Worm (Caenorhabditis elegans) whole organism, L1 larva: Measurements from ENCODE around the gene nlp-46.

Source experiments
- C04F5.9 ChIP-seq: sonication (generic microtip); optimal IDR thresholded peaks from 2 replicates; lab custom pipeline; 2016; ENCODE audit warnings: missing genetic modification characterization, missing compliant biosample characterization
- C34B4.2 ChIP-seq: sonication (generic microtip); optimal IDR thresholded peaks from 2 replicates; lab custom pipeline; 2017; ENCODE audit warnings: mild to moderate bottlenecking, missing genetic modification characterization, missing compliant biosample characterization
- Y116A8C.19 ChIP-seq: sonication (generic microtip); optimal IDR thresholded peaks from 2 replicates; lab custom pipeline; 2016; ENCODE audit warnings: missing compliant biosample characterization, missing genetic modification characterization, borderline replicate concordance
- aha-1 ChIP-seq: fragments of 150-350 bp; optimal IDR thresholded peaks from 2 replicates; lab custom pipeline; 2014; ENCODE audit warnings: missing biosample characterization, missing genetic modification characterization
- aly-2 ChIP-seq: fragments of 150-350 bp; optimal IDR thresholded peaks from 2 replicates; lab custom pipeline; 2014; ENCODE audit warnings: missing biosample characterization, missing genetic modification characterization
- ama-1 ChIP-seq: fragments of 150-350 bp; optimal IDR thresholded peaks from 2 replicates; lab custom pipeline; 2014
- blmp-1 ChIP-seq: fragments of 150-350 bp; optimal IDR thresholded peaks from 2 replicates; lab custom pipeline; 2014; ENCODE audit warnings: missing biosample characterization, missing genetic modification characterization
- ceh-82 ChIP-seq, 3 experiments: fragments of 150-350 bp in 1 of 3; sonication (generic microtip) in 2 of 3; optimal IDR thresholded peaks; 2 replicates each; lab custom pipeline; 2014 to 2017; ENCODE audit warnings: missing biosample characterization in 3 of 3, missing genetic modification characterization in 3 of 3
- ceh-90 ChIP-seq: sonication (generic microtip); optimal IDR thresholded peaks from 2 replicates; lab custom pipeline; 2016; ENCODE audit warnings: missing genetic modification characterization, missing compliant biosample characterization
- ces-1 ChIP-seq: fragments of 150-350 bp; optimal IDR thresholded peaks from 2 replicates; lab custom pipeline; 2014; ENCODE audit warnings: missing biosample characterization, missing genetic modification reagents, missing genetic modification characterization
- dpl-1 ChIP-seq, 3 experiments: fragments of 150-350 bp in 2 of 3; sonication (generic microtip) in 1 of 3; optimal IDR thresholded peaks; 2 replicates each; lab custom pipeline; 2014 to 2017; ENCODE audit warnings: missing biosample characterization in 3 of 3, missing genetic modification characterization in 3 of 3, missing genetic modification reagents in 3 of 3
- dsc-1 ChIP-seq: sonication (generic microtip); optimal IDR thresholded peaks from 2 replicates; lab custom pipeline; 2016; ENCODE audit warnings: mild to moderate bottlenecking, missing genetic modification characterization, missing compliant biosample characterization
- efl-1 ChIP-seq, 4 experiments: fragments of 150-350 bp; optimal IDR thresholded peaks in 3 of 4; peaks in 1 of 4; 1 replicate in 1 of 4; 2 replicates in 3 of 4; lab custom pipeline; 2014; ENCODE audit warnings: missing biosample characterization in 2 of 4, missing genetic modification characterization in 2 of 4, missing genetic modification reagents in 2 of 4
- efl-3 ChIP-seq: fragments of 200-800 bp; sonication (Bioruptor generic); optimal IDR thresholded peaks from 2 replicates; lab custom pipeline; 2018; ENCODE audit warnings: mild to moderate bottlenecking, missing genetic modification characterization, missing compliant biosample characterization
- egl-13 ChIP-seq: sonication (generic microtip); optimal IDR thresholded peaks from 2 replicates; lab custom pipeline; 2016; ENCODE audit warnings: missing genotype, missing genetic modification reagents, missing genetic modification characterization, missing compliant biosample characterization
- egl-27 ChIP-seq, 2 experiments: fragments of 150-350 bp in 1 of 2; sonication (generic microtip); optimal IDR thresholded peaks; 3 replicates each; lab custom pipeline; 2017 to 2018; ENCODE audit warnings: missing biosample characterization in 2 of 2, missing genetic modification characterization in 2 of 2, missing genetic modification reagents in 2 of 2
- elt-3 ChIP-seq, 6 experiments: fragments of 150-350 bp in 1 of 6; sonication (generic microtip); optimal IDR thresholded peaks; 2 replicates each; lab custom pipeline; 2017 to 2018; ENCODE audit warnings: missing biosample characterization in 6 of 6, missing genetic modification characterization in 6 of 6, inconsistent platforms in 1 of 6
- fkh-4 ChIP-seq: sonication (generic microtip); optimal IDR thresholded peaks from 2 replicates; lab custom pipeline; 2016; ENCODE audit warnings: missing compliant biosample characterization, missing genetic modification characterization, borderline replicate concordance
- fos-1 ChIP-seq: fragments of 150-350 bp; optimal IDR thresholded peaks from 2 replicates; lab custom pipeline; 2014; ENCODE audit warnings: missing biosample characterization, missing genetic modification characterization
- hlh-17 ChIP-seq: fragments of 200-800 bp; sonication (Bioruptor generic); optimal IDR thresholded peaks from 2 replicates; lab custom pipeline; 2018; ENCODE audit warnings: missing genetic modification characterization, mild to moderate bottlenecking, missing compliant biosample characterization, moderate library complexity, borderline replicate concordance
- hpl-2 ChIP-seq: fragments of 150-350 bp; optimal IDR thresholded peaks from 2 replicates; lab custom pipeline; 2014; ENCODE audit warnings: missing biosample characterization, missing genetic modification reagents, missing genetic modification characterization
- isw-1 ChIP-seq: fragments of 200-800 bp; sonication (Bioruptor generic); IDR thresholded peaks from 2 replicates; pipeline ENCODE4 v1.3.6; 2022; ENCODE audit warnings: missing genetic modification characterization, missing compliant biosample characterization
- jun-1 ChIP-seq: fragments of 150-350 bp; optimal IDR thresholded peaks from 2 replicates; lab custom pipeline; 2014; ENCODE audit warnings: missing biosample characterization, missing genetic modification reagents, missing genetic modification characterization
- lin-13 ChIP-seq: fragments of 150-350 bp; optimal IDR thresholded peaks from 2 replicates; lab custom pipeline; 2014; ENCODE audit warnings: missing biosample characterization, missing genetic modification reagents, missing genetic modification characterization
- lin-14 ChIP-seq: fragments of 200-800 bp; sonication (Bioruptor generic); optimal IDR thresholded peaks from 2 replicates; lab custom pipeline; 2018; ENCODE audit warnings: mild to moderate bottlenecking, missing genetic modification characterization, moderate library complexity, missing compliant biosample characterization
- lin-15B ChIP-seq: fragments of 150-350 bp; sonication (generic microtip); optimal IDR thresholded peaks from 3 replicates; lab custom pipeline; 2014; ENCODE audit warnings: missing biosample characterization, missing genetic modification characterization
- lin-39 ChIP-seq: fragments of 150-350 bp; optimal IDR thresholded peaks from 2 replicates; lab custom pipeline; 2014; ENCODE audit warnings: missing biosample characterization, missing genetic modification reagents, missing genetic modification characterization
- mab-9 ChIP-seq: fragments of 200-800 bp; sonication (Bioruptor generic); IDR thresholded peaks from 2 replicates; pipeline ENCODE4 v1.3.6; 2022; ENCODE audit warnings: missing genetic modification reagents, missing genetic modification characterization, missing compliant biosample characterization
- mdl-1 ChIP-seq, 2 experiments: fragments of 150-350 bp; optimal IDR thresholded peaks; 2 replicates each; lab custom pipeline; 2014 to 2017; ENCODE audit warnings: missing biosample characterization in 2 of 2, missing genetic modification characterization in 2 of 2, inconsistent platforms in 1 of 2
- nhr-11 ChIP-seq: fragments of 150-350 bp; optimal IDR thresholded peaks from 2 replicates; lab custom pipeline; 2014; ENCODE audit warnings: missing biosample characterization, missing genetic modification characterization
- nhr-19 ChIP-seq: fragments of 200-800 bp; sonication (Bioruptor generic); conservative IDR thresholded peaks from 2 replicates; pipeline ENCODE4 v1.3.6; 2022; ENCODE audit warnings: missing genetic modification characterization, missing compliant biosample characterization
- nhr-20 ChIP-seq: sonication (generic microtip); optimal IDR thresholded peaks from 2 replicates; lab custom pipeline; 2016; ENCODE audit warnings: mild to moderate bottlenecking, missing genetic modification characterization, missing compliant biosample characterization
- nhr-28 ChIP-seq: fragments of 150-350 bp; optimal IDR thresholded peaks from 2 replicates; lab custom pipeline; 2014; ENCODE audit warnings: missing biosample characterization, missing genetic modification characterization
- nhr-71 ChIP-seq: sonication (generic microtip); optimal IDR thresholded peaks from 2 replicates; lab custom pipeline; 2016; ENCODE audit warnings: mild to moderate bottlenecking, missing genetic modification characterization, moderate library complexity, missing compliant biosample characterization
- nhr-76 ChIP-seq: sonication (generic microtip); optimal IDR thresholded peaks from 2 replicates; lab custom pipeline; 2017; ENCODE audit warnings: missing biosample characterization, missing genetic modification characterization
- nhr-77 ChIP-seq: fragments of 150-350 bp; optimal IDR thresholded peaks from 2 replicates; lab custom pipeline; 2014; ENCODE audit warnings: missing biosample characterization, missing genetic modification characterization
- pag-3 ChIP-seq: sonication (generic microtip); optimal IDR thresholded peaks from 2 replicates; lab custom pipeline; 2017; ENCODE audit warnings: missing genetic modification characterization, mild to moderate bottlenecking, missing compliant biosample characterization, antibody characterized with exemption, borderline replicate concordance; ENCODE audit not compliant: insufficient read depth
- pax-3 ChIP-seq: fragments of 200-800 bp; sonication (Bioruptor generic); optimal IDR thresholded peaks from 2 replicates; lab custom pipeline; 2018; ENCODE audit warnings: mild to moderate bottlenecking, missing genetic modification characterization, moderate library complexity, missing compliant biosample characterization
- pqm-1 ChIP-seq: sonication (generic microtip); optimal IDR thresholded peaks from 3 replicates; lab custom pipeline; 2017; ENCODE audit warnings: missing biosample characterization, missing genetic modification characterization
- rnt-1 ChIP-seq: sonication (generic microtip); optimal IDR thresholded peaks from 2 replicates; lab custom pipeline; 2016; ENCODE audit warnings: mild to moderate bottlenecking, missing genetic modification characterization, moderate library complexity, missing compliant biosample characterization
- sptf-1 ChIP-seq: fragments of 150-350 bp; optimal IDR thresholded peaks from 2 replicates; lab custom pipeline; 2014; ENCODE audit warnings: missing biosample characterization, missing genetic modification characterization
- sup-37 ChIP-seq: fragments of 200-800 bp; sonication (Bioruptor generic); optimal IDR thresholded peaks from 2 replicates; lab custom pipeline; 2018; ENCODE audit warnings: mild to moderate bottlenecking, missing genetic modification characterization, missing compliant biosample characterization
- tlp-1 ChIP-seq: fragments of 150-350 bp; optimal IDR thresholded peaks from 2 replicates; lab custom pipeline; 2014; ENCODE audit warnings: missing biosample characterization, missing genetic modification characterization
- unc-30 ChIP-seq: sonication (generic microtip); optimal IDR thresholded peaks from 2 replicates; lab custom pipeline; 2017; ENCODE audit warnings: missing biosample characterization, missing genetic modification characterization
- unc-62 ChIP-seq: fragments of 150-350 bp; optimal IDR thresholded peaks from 2 replicates; lab custom pipeline; 2014; ENCODE audit warnings: missing biosample characterization, missing genetic modification reagents, missing genetic modification characterization
- unc-98 ChIP-seq: fragments of 200-800 bp; sonication (Bioruptor generic); IDR thresholded peaks from 2 replicates; pipeline ENCODE4 v1.3.6; 2022; ENCODE audit warnings: missing genetic modification characterization, missing compliant biosample characterization
- vab-15 ChIP-seq: sonication (generic microtip); optimal IDR thresholded peaks from 2 replicates; lab custom pipeline; 2017; ENCODE audit warnings: missing genotype, mild to moderate bottlenecking, missing genetic modification characterization, missing compliant biosample characterization
- zag-1 ChIP-seq: fragments of 150-350 bp; optimal IDR thresholded peaks from 2 replicates; lab custom pipeline; 2014; ENCODE audit warnings: missing biosample characterization, missing genetic modification characterization
- zip-4 ChIP-seq: fragments of 200-800 bp; sonication (Bioruptor generic); optimal IDR thresholded peaks from 2 replicates; lab custom pipeline; 2018; ENCODE audit warnings: mild to moderate bottlenecking, missing genetic modification characterization, moderate library complexity, missing compliant biosample characterization
- ztf-11 ChIP-seq, 2 experiments: sonication (generic microtip); optimal IDR thresholded peaks; 2 replicates each; lab custom pipeline; 2016 to 2017; ENCODE audit warnings: missing genetic modification characterization in 2 of 2, missing biosample characterization in 1 of 2, missing compliant biosample characterization in 1 of 2

The nlp-46 gene

ce11 chrV:12466653-12467052 lies 39.4 kb downstream of the nlp-46 start:
- peak; percentile 20 for TF ChIP-seq lin-14 (GFP tag; lab: Kevin White, UChicago)
- TF ChIP-seq fkh-4 = no peak

DNA sequence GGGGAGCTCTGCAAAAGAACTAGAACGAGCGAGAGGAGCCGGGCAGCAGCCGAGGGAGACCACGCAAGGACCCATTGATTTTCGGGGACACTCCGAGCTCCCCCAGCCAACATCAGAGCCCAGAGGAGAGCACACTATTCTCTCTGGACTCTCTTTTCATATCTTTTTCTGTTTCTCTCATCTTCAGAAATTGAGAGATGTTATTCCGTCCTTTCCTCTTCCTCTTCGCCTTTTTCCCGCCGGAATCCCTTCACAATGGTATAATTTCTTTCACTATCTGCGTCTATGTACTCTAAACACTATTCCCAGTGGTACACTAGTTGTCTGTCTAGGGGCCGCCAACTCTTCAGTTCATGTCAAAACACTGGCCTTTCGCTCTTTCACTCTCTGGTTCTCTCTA lies 40.7 kb downstream of the nlp-46 start:
- TF ChIP-seq tlp-1 (tag; lab: Kevin White, UChicago) (no peak), lin-15B (tag; lab: Kevin White, UChicago) (no peak), unc-62 (GFP tag; lab: Kevin White, UChicago) (no peak), nhr-11 (tag; lab: Kevin White, UChicago) (peak; percentile 49), ceh-90 (tag; lab: Kevin White, UChicago) (no peak), mdl-1 (tag; optimal IDR thresholded peaks at IDR 0.05; lab: Kevin White, UChicago) (peak in 1 of 2 experiments; percentile 76), ama-1 (lab: Kevin White, UChicago) (no peak), vab-15 (tag; lab: Kevin White, UChicago) (no peak), rnt-1 (tag; lab: Kevin White, UChicago) (peak; percentile 62), elt-3 (tag; optimal IDR thresholded peaks at IDR 0.05; lab: Kevin White, UChicago) (peak in 1 of 6 experiments; percentile 27), lin-13 (peak; percentile 51), efl-3 (no peak), egl-13 (tag; lab: Kevin White, UChicago) (peak; percentile 91), nhr-77 (tag; lab: Kevin White, UChicago) (peak; percentile 85), lin-39 (no peak), pqm-1 (tag; lab: Kevin White, UChicago) (no peak), C34B4.2 (no peak), aly-2 (peak; percentile 46), blmp-1 (tag; lab: Kevin White, UChicago) (peak; percentile 80), isw-1 (GFP tag; lab: Robert Waterston, UW) (peak; percentile 72), mab-9 (no peak), hlh-17 (GFP tag; lab: Kevin White, UChicago) (no peak), pax-3 (tag; lab: Kevin White, UChicago) (peak; percentile 84), Y116A8C.19 (tag; lab: Kevin White, UChicago) (no peak), egl-27 (tag; optimal IDR thresholded peaks at IDR 0.05; lab: Kevin White, UChicago) (peak; percentile 73 to 78), nhr-20 (peak; percentile 85), nhr-76 (no peak), nhr-19 (GFP tag; lab: Robert Waterston, UW) (peak; percentile 82), ztf-11 (tag; optimal IDR thresholded peaks at IDR 0.05; lab: Kevin White, UChicago) (no peak), unc-98 (GFP tag; lab: Robert Waterston, UW) (no peak), C04F5.9 (tag; lab: Kevin White, UChicago) (no peak), zag-1 (tag; lab: Kevin White, UChicago) (peak; percentile 51), sup-37 (GFP tag; lab: Kevin White, UChicago) (peak; percentile 16), lin-14 (GFP tag; lab: Kevin White, UChicago) (peak; percentile 99), nhr-28 (tag; lab: Kevin White, UChicago) (no peak), aha-1 (no peak), unc-30 (tag; lab: Kevin White, UChicago) (no peak), fos-1 (tag; lab: Kevin White, UChicago) (peak; percentile 22), zip-4 (GFP tag; lab: Kevin White, UChicago) (no peak), pag-3 (tag; lab: Kevin White, UChicago) (no peak), nhr-71 (tag; lab: Kevin White, UChicago) (peak; percentile 94), fkh-4 (no peak), sptf-1 (tag; lab: Kevin White, UChicago) (no peak), dpl-1 (GFP tag; optimal IDR thresholded peaks at IDR 0.05; lab: Kevin White, UChicago) (peak; percentile 53 to 72 (median 64)), dsc-1 (tag; lab: Kevin White, UChicago) (peak; percentile 76), ces-1 (GFP tag; lab: Kevin White, UChicago) (no peak), efl-1 (optimal IDR thresholded peaks at IDR 0.05; lab: Kevin White, UChicago) (peak; percentile 78 to 82), efl-1 (GFP tag; optimal IDR thresholded peaks at IDR 0.05 in 1 of 2; lab: Kevin White, UChicago) (peak; percentile 49 to 92), hpl-2 (GFP tag; lab: Kevin White, UChicago) (no peak), jun-1 (peak; percentile 36), ceh-82 (tag; optimal IDR thresholded peaks at IDR 0.05; lab: Kevin White, UChicago) (peak; percentile 34 to 62 (median 57))
